Fruit fly (Drosophila melanogaster) whole organism, wandering third instar larva: ENCODE data around the gene TMEM216.

ENCODE experiments used
- Hr83 ChIP-seq: fragments of 200-300 bp; sonication (Bioruptor generic); optimal IDR thresholded peaks from 2 replicates; lab custom pipeline; 2016; ENCODE audit warnings: missing biosample characterization, mild to moderate bottlenecking, missing genetic modification characterization, moderate library complexity; ENCODE audit not compliant: poor library complexity, severe bottlenecking
- Myc ChIP-seq: fragments of >200 bp; optimal IDR thresholded peaks from 2 replicates; lab custom pipeline; 2017
- OdsH ChIP-seq: fragments of 200-800 bp; sonication (Bioruptor generic); optimal IDR thresholded peaks from 2 replicates; lab custom pipeline; 2016; ENCODE audit warnings: missing biosample characterization, mild to moderate bottlenecking, missing genetic modification characterization
- Vsx2 ChIP-seq: fragments of 200-300, 225-300 bp; sonication (Bioruptor generic); optimal IDR thresholded peaks from 2 replicates; lab custom pipeline; 2018; ENCODE audit warnings: missing biosample characterization, missing genetic modification characterization; ENCODE audit not compliant: partially characterized antibody
- br ChIP-seq: fragments of 200-800 bp; sonication (Bioruptor generic); optimal IDR thresholded peaks from 2 replicates; lab custom pipeline; 2016; ENCODE audit warnings: missing biosample characterization, missing genetic modification characterization
- dsf ChIP-seq: sonication (Bioruptor generic); optimal IDR thresholded peaks from 2 replicates; lab custom pipeline; 2016; ENCODE audit warnings: missing biosample characterization, missing genetic modification characterization, borderline replicate concordance
- foxo ChIP-seq, 2 experiments: fragments of 200-800 bp; sonication (Bioruptor generic); optimal IDR thresholded peaks; 2 replicates in 1 of 2; 3 replicates in 1 of 2; lab custom pipeline; 2016 to 2017; ENCODE audit warnings: missing biosample characterization in 2 of 2, missing genetic modification characterization in 2 of 2
- h ChIP-seq: fragments of 200-800 bp; sonication (Bioruptor generic); optimal IDR thresholded peaks from 3 replicates; lab custom pipeline; 2016; ENCODE audit warnings: missing biosample characterization, mild to moderate bottlenecking, missing genetic modification characterization
- pan ChIP-seq: fragments of >200 bp; optimal IDR thresholded peaks from 2 replicates; lab custom pipeline; 2017
- psq ChIP-seq: fragments of 200-800 bp; sonication (Bioruptor generic); optimal IDR thresholded peaks from 3 replicates; lab custom pipeline; 2017; ENCODE audit warnings: missing biosample characterization, mild to moderate bottlenecking, missing genetic modification characterization, moderate library complexity
- sage ChIP-seq: fragments of 200-800 bp; sonication (Bioruptor generic); optimal IDR thresholded peaks from 2 replicates; lab custom pipeline; 2016; ENCODE audit warnings: missing biosample characterization, mild to moderate bottlenecking, missing genetic modification characterization
- usp ChIP-seq: fragments of >200 bp; optimal IDR thresholded peaks from 2 replicates; lab custom pipeline; 2017; ENCODE audit warnings: missing biosample characterization, missing genetic modification characterization
- woc ChIP-seq: sonication (Bioruptor generic); optimal IDR thresholded peaks from 2 replicates; lab custom pipeline; 2016; ENCODE audit warnings: missing biosample characterization, mild to moderate bottlenecking, missing genetic modification characterization

DNA sequence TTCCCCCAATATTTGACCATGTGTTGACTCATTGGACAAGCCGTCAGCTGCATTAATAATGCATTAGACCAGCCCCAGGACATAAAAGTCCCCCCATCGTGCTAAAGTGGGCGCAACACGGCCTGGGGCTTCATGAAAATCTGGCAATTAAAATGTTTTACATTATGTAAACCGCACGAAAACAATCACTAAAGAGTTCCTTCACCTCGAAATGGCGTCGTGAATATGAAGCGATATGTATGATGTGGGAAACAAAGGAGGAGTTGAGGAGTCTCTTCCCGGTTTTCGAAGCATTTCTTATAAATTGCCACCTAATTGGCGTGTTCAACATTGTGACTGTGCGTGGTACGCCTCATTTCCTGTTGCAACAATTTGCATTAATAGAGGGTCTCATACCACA lies 26.6 kb downstream of the TMEM216 start:
- TF ChIP-seq pan (lab: Kevin White, UChicago) (no peak), br (GFP tag; lab: Kevin White, UChicago) (no peak), h (no peak), sage (GFP tag; lab: Kevin White, UChicago) (no peak), usp (GFP tag; lab: Kevin White, UChicago) (no peak), dsf (no peak), Vsx2 (GFP tag; lab: Kevin White, UChicago) (no peak), psq (no peak), woc (no peak), Hr83 (no peak), foxo (GFP tag; optimal IDR thresholded peaks at IDR 0.05; lab: Kevin White, UChicago) (no peak), OdsH (no peak), Myc (no peak)
